Fruit fly (Drosophila melanogaster) whole organism, prepupa: ENCODE data around the gene jim.

Experiments used
- Blimp-1 ChIP-seq: fragments of 200-800 bp; sonication (Bioruptor generic); optimal IDR thresholded peaks from 3 replicates; lab custom pipeline; 2017; ENCODE audit warnings: missing biosample characterization, missing genetic modification characterization, mild to moderate bottlenecking, moderate library complexity, missing genetic modification reagents
- CG10631 ChIP-seq: fragments of 200-800 bp; sonication (Bioruptor generic); optimal IDR thresholded peaks from 2 replicates; lab custom pipeline; 2016; ENCODE audit warnings: missing biosample characterization, missing genetic modification characterization
- CG10669 ChIP-seq: fragments of 200-800 bp; sonication (Bioruptor generic); optimal IDR thresholded peaks from 3 replicates; lab custom pipeline; 2018; ENCODE audit warnings: missing biosample characterization, mild to moderate bottlenecking, missing genetic modification characterization, moderate library complexity
- CG11294 ChIP-seq: fragments of 200-800 bp; sonication (Bioruptor generic); IDR thresholded peaks from 2 replicates; pipeline ENCODE4 v1.3.6; 2022; ENCODE audit warnings: missing biosample characterization, missing genetic modification characterization
- CG11902 ChIP-seq: fragments of 200-800 bp; sonication (Bioruptor generic); optimal IDR thresholded peaks from 3 replicates; lab custom pipeline; 2016; ENCODE audit warnings: missing biosample characterization, missing genetic modification characterization
- CG15336 ChIP-seq: fragments of 200-800 bp; sonication (Bioruptor generic); IDR thresholded peaks from 2 replicates; pipeline ENCODE4 v1.3.6; 2022; ENCODE audit warnings: missing biosample characterization, missing genetic modification characterization
- CG1621 ChIP-seq: fragments of 200-800 bp; sonication (Bioruptor generic); optimal IDR thresholded peaks from 3 replicates; lab custom pipeline; 2018; ENCODE audit warnings: missing biosample characterization, mild to moderate bottlenecking, missing genetic modification characterization
- CG16779 ChIP-seq: fragments of 200-800 bp; sonication (Bioruptor generic); optimal IDR thresholded peaks from 3 replicates; lab custom pipeline; 2017; ENCODE audit warnings: missing biosample characterization, mild to moderate bottlenecking, missing genetic modification characterization
- CG3032 ChIP-seq: fragments of 200-800 bp; optimal IDR thresholded peaks from 2 replicates; lab custom pipeline; 2019; ENCODE audit warnings: missing biosample characterization, mild to moderate bottlenecking, missing genetic modification characterization, moderate library complexity
- CG32006 ChIP-seq: fragments of 200-800 bp; sonication (Bioruptor generic); optimal IDR thresholded peaks from 3 replicates; lab custom pipeline; 2017; ENCODE audit warnings: missing biosample characterization, mild to moderate bottlenecking, missing genetic modification characterization
- CG34406 ChIP-seq: fragments of 200-800 bp; sonication (Bioruptor generic); optimal IDR thresholded peaks from 3 replicates; lab custom pipeline; 2016; ENCODE audit warnings: missing biosample characterization, missing genetic modification characterization
- CG3919 ChIP-seq: fragments of 200-800 bp; sonication (Bioruptor generic); optimal IDR thresholded peaks from 3 replicates; lab custom pipeline; 2016; ENCODE audit warnings: missing biosample characterization, missing genetic modification characterization
- CG6808 ChIP-seq: fragments of 200-800 bp; sonication (Bioruptor generic); optimal IDR thresholded peaks from 3 replicates; lab custom pipeline; 2017; ENCODE audit warnings: missing biosample characterization, missing genetic modification characterization, mild to moderate bottlenecking, moderate library complexity, missing genetic modification reagents
- CG6854 ChIP-seq: fragments of 200-800 bp; sonication (Bioruptor generic); optimal IDR thresholded peaks from 2 replicates; lab custom pipeline; 2017; ENCODE audit warnings: missing biosample characterization, mild to moderate bottlenecking, missing genetic modification characterization
- CG7368 ChIP-seq: fragments of 200-800 bp; sonication (Bioruptor generic); optimal IDR thresholded peaks from 3 replicates; lab custom pipeline; 2016; ENCODE audit warnings: missing biosample characterization, missing genetic modification characterization
- CG8632 ChIP-seq: fragments of 200-800 bp; sonication (Bioruptor generic); optimal IDR thresholded peaks from 3 replicates; lab custom pipeline; 2016; ENCODE audit warnings: missing biosample characterization, missing genetic modification characterization
- CG9139 ChIP-seq: fragments of 200-800 bp; sonication (Bioruptor generic); optimal IDR thresholded peaks from 3 replicates; lab custom pipeline; 2017; ENCODE audit warnings: missing biosample characterization, mild to moderate bottlenecking, missing genetic modification characterization
- Eip78C ChIP-seq: fragments of 200-800 bp; sonication (Bioruptor generic); peaks from one replicate; lab custom pipeline; 2016; ENCODE audit warnings: missing biosample characterization, missing genetic modification characterization
- Ets21C ChIP-seq: fragments of 200-800 bp; sonication (Bioruptor generic); optimal IDR thresholded peaks from 3 replicates; lab custom pipeline; 2016; ENCODE audit warnings: missing biosample characterization, missing genetic modification characterization
- Ets96B ChIP-seq: fragments of 200-800 bp; optimal IDR thresholded peaks from 2 replicates; lab custom pipeline; 2019; ENCODE audit warnings: missing biosample characterization, mild to moderate bottlenecking, missing genetic modification characterization, moderate library complexity
- Gug ChIP-seq: fragments of 200-800 bp; sonication (Bioruptor generic); IDR thresholded peaks from 2 replicates; pipeline ENCODE4 v1.3.6; 2022; ENCODE audit warnings: missing biosample characterization, missing genetic modification characterization
- Hr38 ChIP-seq: sonication (Bioruptor generic); optimal IDR thresholded peaks from 2 replicates; lab custom pipeline; 2016; ENCODE audit warnings: missing biosample characterization, missing genetic modification characterization
- Hr39 ChIP-seq: fragments of 200-800 bp; sonication (Bioruptor generic); optimal IDR thresholded peaks from 2 replicates; lab custom pipeline; 2016; ENCODE audit warnings: missing biosample characterization, missing genetic modification characterization
- Lpt ChIP-seq: fragments of 200-800 bp; sonication (Bioruptor generic); optimal IDR thresholded peaks from 3 replicates; lab custom pipeline; 2016; ENCODE audit warnings: missing biosample characterization, missing genetic modification characterization
- Met ChIP-seq: fragments of 200-800 bp; sonication (Bioruptor generic); optimal IDR thresholded peaks from 3 replicates; lab custom pipeline; 2016; ENCODE audit warnings: missing biosample characterization, missing genetic modification characterization
- Sox102F ChIP-seq: fragments of 200-800 bp; sonication (Bioruptor generic); optimal IDR thresholded peaks from 2 replicates; lab custom pipeline; 2016; ENCODE audit warnings: missing biosample characterization, mild to moderate bottlenecking, missing genetic modification characterization
- Sox15 ChIP-seq: fragments of 200-800 bp; sonication (Bioruptor generic); optimal IDR thresholded peaks from 3 replicates; lab custom pipeline; 2016; ENCODE audit warnings: missing biosample characterization, missing genetic modification characterization
- achi ChIP-seq: fragments of 200-800 bp; sonication (Bioruptor generic); optimal IDR thresholded peaks from 3 replicates; lab custom pipeline; 2016; ENCODE audit warnings: missing biosample characterization, missing genetic modification characterization
- acj6 ChIP-seq: fragments of 200-800 bp; sonication (Bioruptor generic); optimal IDR thresholded peaks from 3 replicates; lab custom pipeline; 2016; ENCODE audit warnings: missing biosample characterization, missing genetic modification characterization
- cyc ChIP-seq: fragments of 200-800 bp; sonication (Bioruptor generic); optimal IDR thresholded peaks from 3 replicates; lab custom pipeline; 2016; ENCODE audit warnings: missing biosample characterization, missing genetic modification characterization
- eg ChIP-seq: fragments of 200-800 bp; sonication (Bioruptor generic); IDR thresholded peaks from 3 replicates; pipeline ENCODE4 v1.3.6; 2022; ENCODE audit warnings: missing biosample characterization, missing genetic modification characterization
- fd59A ChIP-seq: fragments of 200-800 bp; sonication (Bioruptor generic); optimal IDR thresholded peaks from 2 replicates; lab custom pipeline; 2017; ENCODE audit warnings: missing biosample characterization, mild to moderate bottlenecking, missing genetic modification characterization, missing genetic modification reagents
- fkh ChIP-seq: fragments of 200-800 bp; sonication (Bioruptor generic); optimal IDR thresholded peaks from 3 replicates; lab custom pipeline; 2017; ENCODE audit warnings: missing biosample characterization, mild to moderate bottlenecking, missing genetic modification characterization, moderate library complexity
- lz ChIP-seq: fragments of 200-800 bp; sonication (Bioruptor generic); optimal IDR thresholded peaks from 3 replicates; lab custom pipeline; 2016; ENCODE audit warnings: missing biosample characterization, missing genetic modification characterization
- net ChIP-seq: fragments of 200-800 bp; sonication (Bioruptor generic); optimal IDR thresholded peaks from 3 replicates; lab custom pipeline; 2016; ENCODE audit warnings: missing biosample characterization, missing genetic modification characterization
- pdm3 ChIP-seq: fragments of 200-800 bp; sonication (Bioruptor generic); optimal IDR thresholded peaks from 3 replicates; lab custom pipeline; 2016; ENCODE audit warnings: missing biosample characterization, missing genetic modification characterization
- salr ChIP-seq, 2 experiments: fragments of 200-800 bp; sonication (Bioruptor generic); optimal IDR thresholded peaks; 3 replicates each; lab custom pipeline; 2016 to 2018; ENCODE audit warnings: missing biosample characterization in 2 of 2, missing genetic modification characterization in 2 of 2, mild to moderate bottlenecking in 1 of 2
- spab ChIP-seq: fragments of 200-800 bp; sonication (Bioruptor generic); optimal IDR thresholded peaks from 2 replicates; lab custom pipeline; 2017; ENCODE audit warnings: missing biosample characterization, mild to moderate bottlenecking, missing genetic modification characterization, missing genetic modification reagents
- ss ChIP-seq, 2 experiments: fragments of 200-800 bp; sonication (Bioruptor generic); optimal IDR thresholded peaks; 2 replicates in 1 of 2; 3 replicates in 1 of 2; lab custom pipeline; 2017 to 2018; ENCODE audit warnings: mild to moderate bottlenecking in 2 of 2, missing biosample characterization in 2 of 2, missing genetic modification characterization in 2 of 2, moderate library complexity in 1 of 2
- svp ChIP-seq: fragments of 200-800 bp; sonication (Bioruptor generic); peaks from one replicate; lab custom pipeline; 2016; ENCODE audit warnings: missing biosample characterization, missing genetic modification characterization
- topi ChIP-seq: fragments of 200-800 bp; sonication (Bioruptor generic); optimal IDR thresholded peaks from 3 replicates; lab custom pipeline; 2016; ENCODE audit warnings: missing biosample characterization, missing genetic modification characterization
- vri ChIP-seq: fragments of 200-800 bp; sonication (Bioruptor generic); optimal IDR thresholded peaks from 3 replicates; lab custom pipeline; 2016; ENCODE audit warnings: missing biosample characterization, mild to moderate bottlenecking, missing genetic modification characterization

jim gene

dm6 chr3L:22865061-22865418 is 30.0 kb upstream of the jim start (continued):
- TF ChIP-seq Hr39 (GFP tag; lab: Kevin White, UChicago) (peak; percentile 58), CG6854 (peak; percentile 22), CG3032 (peak; percentile 58), salr (GFP tag; optimal IDR thresholded peaks at IDR 0.05; lab: Kevin White, UChicago) (peak in 1 of 2 experiments; percentile 73), CG3919 (peak; percentile 60), CG34406 (GFP tag; lab: Kevin White, UChicago) (peak; percentile 79), Hr38 (GFP tag; lab: Kevin White, UChicago) (no peak), topi (GFP tag; lab: Kevin White, UChicago) (peak; percentile 61), CG16779 (tag; lab: Kevin White, UChicago) (peak; percentile 54), cyc (GFP tag; lab: Kevin White, UChicago) (no peak), Eip78C (GFP tag; lab: Kevin White, UChicago) (peak; percentile 94), CG7368 (GFP tag; lab: Kevin White, UChicago) (peak; percentile 29), CG15336 (GFP tag; lab: Robert Waterston, UW) (peak; percentile 91), svp (peak; percentile 73), CG9139 (GFP tag; lab: Kevin White, UChicago) (no peak), Sox15 (peak; percentile 34), Ets21C (GFP tag; lab: Kevin White, UChicago) (peak; percentile 9), spab (GFP tag; lab: Kevin White, UChicago) (peak; percentile 29), CG10669 (GFP tag; lab: Kevin White, UChicago) (peak; percentile 53), CG6808 (GFP tag; lab: Kevin White, UChicago) (peak; percentile 38), eg (GFP tag; lab: Robert Waterston, UW) (peak; percentile 71), CG10631 (GFP tag; lab: Kevin White, UChicago) (peak; percentile 23)

dm6 chr3L:22864254-22865060 is 29.5 kb upstream of the jim start, which contains the start of gene CG33170:
Gene CG33170, plus strand, starts transcription at chr3L:22864600.
- TF ChIP-seq Eip78C (GFP tag; lab: Kevin White, UChicago): peak; percentile 69
- peak; percentile 45 for TF ChIP-seq fkh (GFP tag; lab: Kevin White, UChicago)
- TF ChIP-seq topi (GFP tag; lab: Kevin White, UChicago): peak; percentile 8
- TF ChIP-seq CG11902 (GFP tag; lab: Kevin White, UChicago): no peak
- TF ChIP-seq vri (GFP tag; lab: Kevin White, UChicago): peak; percentile 93
- peak in 1 of 2 experiments; percentile 41 for TF ChIP-seq ss (GFP tag; optimal IDR thresholded peaks at IDR 0.05; lab: Kevin White, UChicago)
- no peak for TF ChIP-seq pdm3 (GFP tag; lab: Kevin White, UChicago)
- no peak for TF ChIP-seq CG32006
- TF ChIP-seq achi (GFP tag; lab: Kevin White, UChicago): peak; percentile 77

dm6 chr3L:22863367-22864078 is 28.5 kb upstream of the jim start, which contains the start of gene CG33169:
Gene CG33169, plus strand, starts transcription at chr3L:22863864.
- TF ChIP-seq Blimp-1 (GFP tag; lab: Kevin White, UChicago) (peak; percentile 41), fkh (GFP tag; lab: Kevin White, UChicago) (no peak), Sox102F (GFP tag; lab: Kevin White, UChicago) (peak; percentile 44), Lpt (GFP tag; lab: Kevin White, UChicago) (peak; percentile 49), fd59A (GFP tag; lab: Kevin White, UChicago) (peak; percentile 23), Met (GFP tag; lab: Kevin White, UChicago) (peak; percentile 50), CG34406 (GFP tag; lab: Kevin White, UChicago) (no peak), net (GFP tag; lab: Kevin White, UChicago) (peak; percentile 48), eg (GFP tag; lab: Robert Waterston, UW) (peak; percentile 74), CG6854 (peak; percentile 36), CG1621 (tag; lab: Kevin White, UChicago) (peak; percentile 95), CG3919 (peak; percentile 73), Hr39 (GFP tag; lab: Kevin White, UChicago) (peak; percentile 74), CG32006 (peak; percentile 48), Gug (GFP tag; lab: Robert Waterston, UW) (no peak), CG3032 (peak; percentile 46), CG11902 (GFP tag; lab: Kevin White, UChicago) (peak; percentile 67), svp (peak; percentile 82), Ets96B (peak; percentile 21), cyc (GFP tag; lab: Kevin White, UChicago) (peak; percentile 84), lz (GFP tag; lab: Kevin White, UChicago) (peak; percentile 70), ss (GFP tag; optimal IDR thresholded peaks at IDR 0.05; lab: Kevin White, UChicago) (peak in 1 of 2 experiments; percentile 49), CG10631 (GFP tag; lab: Kevin White, UChicago) (peak; percentile 54), CG11294 (GFP tag; lab: Robert Waterston, UW) (0 out of 2 replicates have a peak, but pooled peaks have one; percentile 41), CG8632 (GFP tag; lab: Kevin White, UChicago) (no peak), achi (GFP tag; lab: Kevin White, UChicago) (peak; percentile 96), Sox15 (peak; percentile 1), acj6 (peak; percentile 38), spab (GFP tag; lab: Kevin White, UChicago) (no peak)
